Worm (Caenorhabditis elegans): ENCODE results near the gene anoh-1.
"Not testable (repeated sequence)": the region's sequence is repeated elsewhere in the genome, so short reads cannot be mapped to it uniquely, and the experiment has no call there.

Gene anoh-1

DNA sequence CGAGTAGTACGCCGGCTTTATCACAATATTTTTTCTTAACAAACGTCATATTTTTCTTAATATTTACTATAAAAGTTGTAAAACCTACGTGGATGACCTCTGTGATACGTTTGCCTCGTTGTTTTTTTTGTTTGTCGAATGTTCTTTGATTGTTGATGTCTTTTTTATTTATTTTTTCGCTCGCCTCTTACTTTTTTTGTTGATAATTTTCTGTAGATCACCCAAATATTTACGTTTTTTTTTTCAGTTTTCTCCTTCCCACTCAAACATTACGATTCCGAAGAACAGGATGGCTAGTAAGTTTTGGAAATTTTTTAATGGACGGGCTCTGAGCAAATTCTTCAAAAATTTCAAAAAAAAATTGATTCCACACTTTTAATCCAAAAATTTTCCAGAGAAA is 14.0 kb downstream of the anoh-1 start:
- TF ChIP-seq unc-62 (GFP tag; optimal IDR thresholded peaks at IDR 0.05) = no peak

DNA sequence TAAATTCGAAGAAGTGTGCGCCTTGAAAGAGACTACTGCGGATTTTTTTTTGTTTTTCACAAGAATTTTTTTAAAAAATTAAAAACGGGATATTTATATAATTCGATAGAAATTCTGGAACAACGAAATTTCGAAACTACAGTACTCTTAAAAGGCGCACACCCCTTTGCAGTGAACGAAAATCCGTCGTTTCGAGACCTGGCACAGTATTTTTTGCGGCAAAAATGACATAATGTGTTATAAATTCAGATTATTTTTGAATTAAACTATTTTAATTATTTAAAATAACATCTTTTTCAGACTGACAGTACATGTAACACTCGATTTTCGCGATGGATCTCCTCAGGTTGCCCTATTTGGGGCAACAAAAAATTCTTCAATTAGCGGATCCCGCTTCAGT is 16.6 kb downstream of the anoh-1 start, which contains the start of gene F56A8.4:
Gene F56A8.4, plus strand, starts transcription at position 301 of the 400 bp plus-strand sequence.
- no peak for TF ChIP-seq unc-62 (GFP tag; optimal IDR thresholded peaks at IDR 0.05)

- no peak for TF ChIP-seq unc-62 (GFP tag; optimal IDR thresholded peaks at IDR 0.05)
Measured at ce11 chrIII:13265566-13265965, 19.2 kb downstream of the anoh-1 start, which contains the start of gene F56A8.5. Gene F56A8.5, plus strand, starts transcription at chrIII:13265866.

- TF ChIP-seq unc-62 (GFP tag; optimal IDR thresholded peaks at IDR 0.05) = no peak
Measured at ce11 chrIII:13267046-13267445, 20.7 kb downstream of the anoh-1 start.

ce11 chrIII:13268856-13269255 is 22.5 kb downstream of the anoh-1 start, which contains the start of gene cpf-2:
Gene cpf-2, minus strand, starts transcription at chrIII:13268883.
- TF ChIP-seq unc-62 (GFP tag; optimal IDR thresholded peaks at IDR 0.05) = no peak

DNA sequence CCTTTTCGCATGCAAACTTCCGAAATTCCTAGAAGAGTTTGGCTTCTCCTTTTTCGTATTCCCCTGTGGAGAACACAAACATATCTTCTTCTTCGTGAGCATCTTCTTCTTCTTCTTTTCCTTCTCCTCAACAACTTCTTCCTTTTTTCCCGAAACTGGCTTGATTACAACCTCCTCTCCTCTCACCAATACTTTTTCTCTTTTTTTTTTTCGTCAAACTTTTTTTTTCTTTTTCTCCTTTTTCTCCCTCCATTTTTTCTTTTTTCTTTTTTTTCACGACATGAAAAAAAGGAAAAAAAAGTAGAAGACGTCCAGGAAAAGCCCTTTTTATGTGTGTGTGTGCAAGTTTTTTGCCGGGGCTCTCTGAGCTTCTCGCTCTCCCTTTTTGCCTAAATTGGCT is 24.5 kb downstream of the anoh-1 start:
- no peak for TF ChIP-seq unc-62 (GFP tag; optimal IDR thresholded peaks at IDR 0.05)

DNA sequence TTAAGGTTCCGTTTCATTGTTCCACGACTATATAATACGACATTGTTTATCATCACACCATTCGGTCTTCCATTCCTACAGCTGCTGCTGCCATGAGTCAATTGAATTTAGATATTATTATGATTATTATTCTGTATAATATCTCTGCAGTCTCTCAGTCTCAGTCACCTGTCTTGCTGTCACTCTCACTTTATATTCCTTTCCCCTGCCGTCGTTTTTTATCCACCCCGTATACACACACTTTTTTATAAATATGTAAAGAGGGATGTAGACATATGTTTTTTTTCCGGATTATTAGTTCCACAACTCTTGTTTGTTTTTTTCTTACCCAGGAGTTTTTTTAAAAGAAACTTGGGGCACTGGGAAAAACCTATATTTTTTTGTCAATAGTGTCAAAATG is 25.9 kb downstream of the anoh-1 start:
- no peak for TF ChIP-seq unc-62 (GFP tag; optimal IDR thresholded peaks at IDR 0.05)

DNA sequence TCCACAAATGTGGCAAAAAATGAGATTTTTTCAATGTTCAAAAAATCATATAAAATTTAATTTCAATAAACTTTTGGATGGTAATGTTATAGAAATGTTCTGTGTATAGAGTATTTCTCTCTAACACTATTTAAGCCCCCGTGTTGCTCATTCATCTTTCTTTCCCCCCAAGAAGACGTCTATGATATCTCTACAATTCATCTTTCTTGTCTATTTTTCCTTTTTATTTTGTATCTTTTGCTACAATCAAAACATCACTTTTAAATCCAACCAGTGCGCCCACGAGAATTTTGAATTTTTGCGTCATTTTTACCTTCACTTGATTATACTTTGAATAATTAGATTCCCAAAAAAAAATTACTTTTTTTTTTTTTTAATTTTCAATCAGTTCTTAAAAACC is 26.4 kb downstream of the anoh-1 start:
- no peak for TF ChIP-seq unc-62 (GFP tag; optimal IDR thresholded peaks at IDR 0.05)

- no peak for TF ChIP-seq unc-62 (GFP tag; optimal IDR thresholded peaks at IDR 0.05)
Measured at ce11 chrIII:13275784-13276183, 29.4 kb downstream of the anoh-1 start.

DNA sequence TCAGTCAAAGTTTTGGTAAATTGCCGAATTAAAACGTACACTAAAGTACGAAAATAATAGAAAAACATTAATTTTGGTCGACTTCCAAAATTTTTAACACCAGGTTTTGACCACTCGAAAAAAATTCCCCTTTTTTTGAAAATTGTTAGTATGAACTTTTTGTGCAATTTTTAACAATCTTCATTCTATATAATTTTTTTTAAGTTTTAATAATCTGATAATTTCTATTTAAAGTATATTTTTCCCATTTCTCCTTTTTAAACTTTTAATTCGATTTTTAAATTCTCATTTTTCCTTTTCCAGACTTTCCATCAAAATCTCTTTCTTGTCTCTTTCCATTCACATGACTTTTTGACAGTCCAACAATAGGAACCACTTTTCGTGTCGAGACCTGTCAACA is 30.6 kb downstream of the anoh-1 start, which contains the start of gene unc-64:
Gene unc-64, plus strand, starts transcription at position 301 of the 400 bp plus-strand sequence.
- no peak for TF ChIP-seq unc-62 (GFP tag; optimal IDR thresholded peaks at IDR 0.05)

- no peak for TF ChIP-seq unc-62 (GFP tag; optimal IDR thresholded peaks at IDR 0.05)
Measured at ce11 chrIII:13277881-13278500, 31.6 kb downstream of the anoh-1 start.

- no peak for TF ChIP-seq unc-62 (GFP tag; optimal IDR thresholded peaks at IDR 0.05)
Measured at ce11 chrIII:13285421-13285820, 39.1 kb downstream of the anoh-1 start, which contains the start of gene F56A8.8. Gene F56A8.8, plus strand, starts transcription at chrIII:13285721.

ce11 chrIII:13292971-13293514 is 46.7 kb downstream of the anoh-1 start, which contains the start of gene set-25:
Gene set-25, minus strand, starts transcription at chrIII:13293090.
- not testable (repeated sequence) for TF ChIP-seq unc-62 (GFP tag; optimal IDR thresholded peaks at IDR 0.05)

DNA sequence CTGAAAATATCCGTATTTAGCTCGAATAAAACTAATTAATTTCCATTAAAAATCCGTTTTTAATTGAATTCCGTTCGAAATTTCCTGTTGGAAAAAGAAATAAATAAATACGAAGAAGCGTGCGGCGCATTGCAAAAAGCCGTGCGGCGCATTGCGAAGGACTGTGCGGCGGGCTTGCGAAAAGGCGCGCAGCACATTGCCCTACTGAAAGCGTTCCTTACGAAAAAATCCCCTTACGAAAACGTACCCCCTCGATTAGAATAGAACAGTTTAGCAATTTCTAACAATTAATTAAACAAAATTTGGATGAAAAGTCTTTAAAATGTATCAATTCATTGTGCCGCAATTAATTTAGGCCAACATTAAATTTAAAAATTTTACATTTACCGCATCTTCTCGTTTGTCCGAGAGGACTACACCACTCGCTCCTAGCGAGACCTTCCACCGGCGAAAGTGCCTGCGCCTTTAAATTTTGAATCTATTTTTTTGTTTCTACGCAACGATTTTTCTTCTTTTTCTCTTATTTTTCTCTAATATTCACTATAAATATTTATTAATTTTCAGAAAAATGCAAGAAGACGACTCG is 50.0 kb downstream of the anoh-1 start, which contains the start of gene npp-18:
Gene npp-18, plus strand, starts transcription at position 565 of the 586 bp plus-strand sequence.
- not testable (repeated sequence) for TF ChIP-seq unc-62 (GFP tag; optimal IDR thresholded peaks at IDR 0.05)

DNA sequence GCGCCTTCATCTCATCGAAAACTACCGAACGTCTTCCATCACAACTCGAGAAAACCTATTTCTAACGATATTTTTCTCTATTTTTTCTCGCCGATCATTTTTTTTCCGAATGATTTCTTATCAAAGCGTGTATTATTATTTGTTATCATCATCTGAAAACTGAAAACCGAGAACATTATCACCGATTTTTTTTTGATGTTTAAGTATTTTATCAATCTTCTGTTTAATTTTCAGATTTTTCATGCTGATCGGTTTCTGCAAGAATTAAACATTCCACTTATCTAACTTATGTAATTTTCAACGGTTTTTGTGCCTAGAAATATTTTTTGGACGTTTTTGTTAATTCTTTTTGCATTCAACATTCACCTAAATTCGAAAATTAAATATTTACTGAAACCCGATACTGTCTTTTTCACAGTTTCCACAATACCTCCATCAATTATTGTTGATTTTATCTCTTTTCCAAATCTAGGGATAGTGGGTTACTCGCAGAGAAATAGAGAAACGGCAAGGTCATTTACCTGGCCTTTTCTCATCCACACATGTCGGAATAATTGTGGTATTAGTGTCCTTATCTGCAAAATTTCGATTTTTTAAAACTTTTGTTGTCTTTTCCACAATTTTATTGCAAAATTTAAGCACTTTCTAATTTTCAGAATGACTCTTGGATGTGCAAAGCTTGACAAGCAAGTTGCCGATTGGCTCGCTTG is 52.5 kb downstream of the anoh-1 start, which contains the start of gene pgm-2:
Gene pgm-2, plus strand, starts transcription at position 657 of the 710 bp plus-strand sequence.
- no peak for TF ChIP-seq unc-62 (GFP tag; optimal IDR thresholded peaks at IDR 0.05)

ce11 chrIII:13301983-13302382 is 55.6 kb downstream of the anoh-1 start:
- no peak for TF ChIP-seq unc-62 (GFP tag; optimal IDR thresholded peaks at IDR 0.05)

All from whole organism, dauer.